Fruit fly (Drosophila melanogaster): ENCODE results near the gene CG6985.

The CG6985 gene

dm6 chr3R:22719607-22719949 is 21.4 kb upstream of the CG6985 start (continued):
- TF ChIP-seq CG12659 (GFP tag; optimal IDR thresholded peaks at IDR 0.05): no peak
- no peak for TF ChIP-seq Fer2 (tag; optimal IDR thresholded peaks at IDR 0.05)
- no peak for TF ChIP-seq MESR4 (GFP tag; optimal IDR thresholded peaks at IDR 0.05)
- no peak for TF ChIP-seq CG6272 (GFP tag; IDR thresholded peaks at IDR 0.05)
- peak; percentile 68 for TF ChIP-seq row (GFP tag; IDR thresholded peaks at IDR 0.05)
- TF ChIP-seq Bteb2 (GFP tag; optimal IDR thresholded peaks at IDR 0.05): no peak
- peak; percentile 86 for TF ChIP-seq sens (GFP tag)
- peak; percentile 51 for TF ChIP-seq CG10267 (tag; optimal IDR thresholded peaks at IDR 0.05)
- TF ChIP-seq CG1024 (GFP tag; IDR thresholded peaks at IDR 0.05): no peak
- peak; percentile 44; the same call in 1 of the 2 replicates for TF ChIP-seq CG31441 (GFP tag; IDR thresholded peaks at IDR 0.05)
- TF ChIP-seq ERR (GFP tag; optimal IDR thresholded peaks at IDR 0.05): no peak
- TF ChIP-seq nom (GFP tag; optimal IDR thresholded peaks at IDR 0.05): no peak
- TF ChIP-seq trh (GFP tag; optimal IDR thresholded peaks at IDR 0.05): no peak
- peak; percentile 7 for TF ChIP-seq bcd (GFP tag; optimal IDR thresholded peaks at IDR 0.05)
- no peak for TF ChIP-seq stc (GFP tag; IDR thresholded peaks at IDR 0.05)
- TF ChIP-seq Chrac-16 (GFP tag; optimal IDR thresholded peaks at IDR 0.05): no peak
- TF ChIP-seq Fer3 (tag; optimal IDR thresholded peaks at IDR 0.05): peak; percentile 16
- peak; percentile 33 for TF ChIP-seq Sox102F (GFP tag; optimal IDR thresholded peaks at IDR 0.05)
- peak; percentile 9 for TF ChIP-seq Side (GFP tag; optimal IDR thresholded peaks at IDR 0.05)
- no peak for TF ChIP-seq CG33213 (GFP tag; optimal IDR thresholded peaks at IDR 0.05)
- peak; percentile 65 for TF ChIP-seq dmrt99B (tag; optimal IDR thresholded peaks at IDR 0.05)
- TF ChIP-seq Ptx1 (GFP tag; IDR thresholded peaks at IDR 0.05): 0 out of 2 replicates have a peak, but pooled peaks have one; percentile 30
- TF ChIP-seq CG9817 (tag; optimal IDR thresholded peaks at IDR 0.05): peak; percentile 23
- TF ChIP-seq CG7271 (tag; optimal IDR thresholded peaks at IDR 0.05): no peak
- TF ChIP-seq grau (tag; optimal IDR thresholded peaks at IDR 0.05): peak; percentile 33
- TF ChIP-seq lola (GFP tag; optimal IDR thresholded peaks at IDR 0.05): peak in 1 of 3 experiments; percentile 26
- peak; percentile 40; the same call in 1 of the 3 replicates for TF ChIP-seq ci (GFP tag; IDR thresholded peaks at IDR 0.05)
- TF ChIP-seq CoRest (tag; optimal IDR thresholded peaks at IDR 0.05): peak; percentile 40
- TF ChIP-seq sisA (GFP tag; IDR thresholded peaks at IDR 0.05): peak; percentile 44; the same call in 1 of the 2 replicates
- TF ChIP-seq Hr3 (GFP tag; optimal IDR thresholded peaks at IDR 0.05): peak; percentile 6
- TF ChIP-seq pan (optimal IDR thresholded peaks at IDR 0.05): no peak
- TF ChIP-seq pan (GFP tag; optimal IDR thresholded peaks at IDR 0.05 in 1 of 2, IDR thresholded peaks at IDR 0.05 in 1 of 2): peak in 1 of 2 experiments; percentile 14

DNA sequence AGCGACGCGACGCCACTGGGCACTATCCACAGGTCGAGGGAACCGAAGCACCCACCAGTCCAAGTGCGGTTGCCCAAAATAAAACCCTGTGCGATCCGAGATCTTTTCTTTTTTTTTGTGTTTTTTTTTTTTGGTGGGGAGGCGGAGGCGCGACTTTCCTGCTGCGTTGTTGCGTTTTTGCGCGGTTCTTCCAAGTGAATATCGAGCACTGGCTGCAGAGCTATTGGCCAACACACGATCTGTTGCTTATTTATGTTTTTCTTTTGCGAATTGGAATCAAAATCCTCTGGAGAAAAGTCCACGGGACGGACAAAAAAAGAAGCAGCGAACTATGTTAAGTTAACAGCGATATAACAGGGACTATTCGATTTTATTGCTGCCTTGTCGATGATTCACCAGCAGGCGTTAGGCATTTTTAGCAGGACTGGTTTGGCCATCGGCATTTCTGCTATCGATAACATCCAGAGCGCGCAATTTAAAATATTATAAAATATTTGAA is 20.1 kb upstream of the CG6985 start, which contains the start of gene wge:
Gene wge (minus strand): TSS at position 343 of the 499 bp plus-strand sequence.
- TF ChIP-seq unpg (GFP tag; optimal IDR thresholded peaks at IDR 0.05) (no peak), ken (GFP tag; IDR thresholded peaks at IDR 0.05) (no peak), Ets97D (GFP tag; optimal IDR thresholded peaks at IDR 0.05) (no peak), CG14050 (GFP tag; IDR thresholded peaks at IDR 0.05) (no peak), CG10654 (GFP tag; optimal IDR thresholded peaks at IDR 0.05) (no peak), CG7556 (GFP tag; optimal IDR thresholded peaks at IDR 0.05) (no peak), az2 (GFP tag; optimal IDR thresholded peaks at IDR 0.05) (no peak), ro (GFP tag; IDR thresholded peaks at IDR 0.05) (no peak), CG6175 (GFP tag; IDR thresholded peaks at IDR 0.05) (no peak), sc (optimal IDR thresholded peaks at IDR 0.05) (no peak), sc (GFP tag; optimal IDR thresholded peaks at IDR 0.05) (no peak), CG2678 (tag; optimal IDR thresholded peaks at IDR 0.05) (peak; percentile 1), pros (GFP tag; optimal IDR thresholded peaks at IDR 0.05) (no peak), hb (GFP tag; IDR thresholded peaks at IDR 0.05; ENCODE audit: partially characterized antibody) (peak; percentile 67; the same call in 2 of the 3 replicates), TFAM (GFP tag; optimal IDR thresholded peaks at IDR 0.05) (no peak), CG15514 (GFP tag; optimal IDR thresholded peaks at IDR 0.05) (peak; percentile 38), grau (tag; optimal IDR thresholded peaks at IDR 0.05) (no peak), tap (tag; optimal IDR thresholded peaks at IDR 0.05) (no peak), CG14441 (GFP tag; IDR thresholded peaks at IDR 0.05) (no peak), hbn (GFP tag; IDR thresholded peaks at IDR 0.05; ENCODE audit: partially characterized antibody) (no peak; the same call in 1 of the 2 replicates), CG16779 (GFP tag; IDR thresholded peaks at IDR 0.05) (no peak), CG1529 (GFP tag; optimal IDR thresholded peaks at IDR 0.05) (no peak)
